Worm (Caenorhabditis elegans): ENCODE results near the gene R07B7.2.

DNA sequence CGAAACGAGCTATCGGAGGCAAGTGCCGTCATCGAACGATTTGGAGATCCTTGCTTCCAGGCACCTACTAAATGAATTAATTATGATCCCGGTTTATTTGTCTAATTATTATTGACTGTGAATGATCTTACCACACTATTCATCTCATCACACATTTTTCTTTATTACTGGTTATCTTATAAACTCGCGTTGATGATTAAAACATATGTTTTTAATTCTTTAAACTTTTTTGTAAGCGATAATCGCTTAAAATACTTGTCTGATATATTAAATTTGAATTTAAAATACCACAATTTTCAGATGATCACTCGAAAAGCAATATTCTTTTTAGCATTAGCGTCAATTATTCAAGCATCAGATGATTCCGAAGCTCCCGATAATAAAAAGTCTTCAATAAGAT is 14.4 kb downstream of the R07B7.2 start, which contains the start of gene F10C2.5:
- TF ChIP-seq nhr-77 (tag; optimal IDR thresholded peaks at IDR 0.05) = no peak
- TF ChIP-seq nhr-76 (tag; optimal IDR thresholded peaks at IDR 0.05) = no peak
- no peak for TF ChIP-seq ceh-82 (tag; optimal IDR thresholded peaks at IDR 0.05)
- TF ChIP-seq nhr-25 (tag; optimal IDR thresholded peaks at IDR 0.05) = no peak

All from whole organism, L3 larva.